Worm (Caenorhabditis elegans) whole organism, L3 larva: ENCODE data around the gene C50F7.5.

Experiments
- R02D3.7 ChIP-seq: fragments of 150-350 bp; optimal IDR thresholded peaks from 2 replicates; lab custom pipeline; 2014; ENCODE audit warnings: missing biosample characterization, missing genetic modification characterization
- ceh-82 ChIP-seq: fragments of 150-350 bp; optimal IDR thresholded peaks from 2 replicates; lab custom pipeline; 2014; ENCODE audit warnings: missing biosample characterization, missing genetic modification characterization
- egl-5 ChIP-seq: fragments of 150-350 bp; optimal IDR thresholded peaks from 2 replicates; lab custom pipeline; 2017; ENCODE audit warnings: missing biosample characterization, missing genetic modification reagents, missing genetic modification characterization, inconsistent platforms
- elt-1 ChIP-seq: fragments of 150-350 bp; optimal IDR thresholded peaks from 2 replicates; lab custom pipeline; 2014; ENCODE audit warnings: missing biosample characterization, missing genetic modification characterization
- eor-1 ChIP-seq, 2 experiments: fragments of 150-350 bp; optimal IDR thresholded peaks; 2 replicates each; lab custom pipeline; 2014 to 2018; ENCODE audit warnings: missing biosample characterization in 2 of 2, missing genetic modification characterization in 2 of 2
- jun-1 ChIP-seq: fragments of 150-350 bp; optimal IDR thresholded peaks from 2 replicates; lab custom pipeline; 2014; ENCODE audit warnings: missing biosample characterization, missing genetic modification reagents, missing genetic modification characterization
- lin-15B ChIP-seq: fragments of 150-350 bp; optimal IDR thresholded peaks from 2 replicates; lab custom pipeline; 2014; ENCODE audit warnings: missing biosample characterization, missing genetic modification characterization
- lin-39 ChIP-seq: fragments of 150-350 bp; optimal IDR thresholded peaks from 2 replicates; lab custom pipeline; 2018; ENCODE audit warnings: missing biosample characterization, missing genetic modification reagents, missing genetic modification characterization
- nfya-1 ChIP-seq: sonication (generic microtip); optimal IDR thresholded peaks from 2 replicates; lab custom pipeline; 2017; ENCODE audit warnings: missing genetic modification characterization, mild to moderate bottlenecking, missing compliant biosample characterization, antibody characterized with exemption, moderate library complexity; ENCODE audit not compliant: insufficient read depth
- nhr-12 ChIP-seq: fragments of 150-350 bp; optimal IDR thresholded peaks from 2 replicates; lab custom pipeline; 2014; ENCODE audit warnings: missing biosample characterization, missing genetic modification characterization
- nhr-237 ChIP-seq: fragments of 150-350 bp; optimal IDR thresholded peaks from 2 replicates; lab custom pipeline; 2014; ENCODE audit warnings: missing biosample characterization, missing genetic modification characterization
- nhr-28 ChIP-seq: fragments of 150-350 bp; optimal IDR thresholded peaks from 2 replicates; lab custom pipeline; 2014; ENCODE audit warnings: missing biosample characterization, missing genetic modification characterization
- nhr-77 ChIP-seq: fragments of 150-350 bp; optimal IDR thresholded peaks from 2 replicates; lab custom pipeline; 2014; ENCODE audit warnings: missing biosample characterization, missing genetic modification characterization
- pha-4 ChIP-seq: fragments of 150-350 bp; optimal IDR thresholded peaks from 2 replicates; lab custom pipeline; 2014; ENCODE audit warnings: missing biosample characterization, missing genetic modification reagents, missing genetic modification characterization
- tbx-2 ChIP-seq: sonication (generic microtip); optimal IDR thresholded peaks from 2 replicates; lab custom pipeline; 2016; ENCODE audit warnings: mild to moderate bottlenecking, missing genetic modification characterization, missing compliant biosample characterization
- ztf-11 ChIP-seq: fragments of 150-350 bp; optimal IDR thresholded peaks from 2 replicates; lab custom pipeline; 2014; ENCODE audit warnings: missing biosample characterization, missing genetic modification characterization

C50F7.5 gene

DNA sequence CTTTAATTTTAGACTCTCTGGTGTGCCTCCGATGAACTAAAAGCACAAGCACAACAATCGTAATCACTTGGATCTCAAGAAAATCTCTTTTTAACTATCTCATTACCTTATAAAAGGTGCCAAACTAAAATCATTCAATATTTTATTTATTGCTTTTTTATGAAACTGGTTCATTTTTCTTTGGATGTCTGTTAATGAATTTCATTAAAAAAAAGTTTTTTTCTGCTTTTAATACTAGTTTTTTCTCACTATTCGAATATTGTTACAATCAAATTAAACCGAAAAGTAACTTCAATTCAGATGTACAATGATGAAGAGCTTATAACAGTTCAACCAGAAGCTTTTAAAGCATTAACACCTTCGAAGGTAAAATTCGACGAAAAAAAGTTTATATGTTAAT lies 49.2 kb downstream of the C50F7.5 start, which contains the start of gene swd-2.1:
Gene swd-2.1 (plus strand): TSS at position 301 of the 400 bp plus-strand sequence.
- no peak for TF ChIP-seq elt-1
- no peak for TF ChIP-seq lin-15B
- TF ChIP-seq pha-4 (tag; lab: Kevin White, UChicago): no peak
- no peak for TF ChIP-seq nhr-77 (tag; lab: Kevin White, UChicago)
- no peak for TF ChIP-seq jun-1 (tag; lab: Kevin White, UChicago)
- no peak for TF ChIP-seq lin-39
- no peak for TF ChIP-seq ztf-11 (tag; lab: Kevin White, UChicago)
- no peak for TF ChIP-seq R02D3.7 (tag; lab: Kevin White, UChicago)
- no peak for TF ChIP-seq egl-5 (tag; lab: Kevin White, UChicago)
- no peak for TF ChIP-seq tbx-2
- no peak for TF ChIP-seq nfya-1
- TF ChIP-seq eor-1 (tag; optimal IDR thresholded peaks at IDR 0.05; lab: Kevin White, UChicago): no peak
- no peak for TF ChIP-seq ceh-82 (tag; lab: Kevin White, UChicago)
- no peak for TF ChIP-seq nhr-12 (tag; lab: Kevin White, UChicago)
- TF ChIP-seq nhr-28 (tag; lab: Kevin White, UChicago): no peak
- TF ChIP-seq nhr-237 (tag; lab: Kevin White, UChicago): no peak
